Worm (Caenorhabditis elegans): ENCODE measurements around the gene F48G7.9.

- TF ChIP-seq him-1 (tag; optimal IDR thresholded peaks at IDR 0.05) (no peak), dao-5 (tag; optimal IDR thresholded peaks at IDR 0.05) (no peak)
These were observed 6.4 kb upstream of the F48G7.9 start, which contains the start of gene F48G7.10 for ce11 chrV:634855-635254.
